Fruit fly (Drosophila melanogaster) whole organism, wandering third instar larva: Measurements from ENCODE around the gene Spec2.

Experiments
- Abd-B ChIP-seq: fragments of >200 bp; optimal IDR thresholded peaks from 2 replicates; lab custom pipeline; 2017; ENCODE audit warnings: missing biosample characterization, missing genetic modification characterization
- CG32264 ChIP-seq: fragments of 200-800 bp; sonication (Bioruptor generic); optimal IDR thresholded peaks from 2 replicates; lab custom pipeline; 2016; ENCODE audit warnings: missing biosample characterization, missing genetic modification characterization
- CG9705 ChIP-seq: fragments of 200-800 bp; sonication (Bioruptor generic); optimal IDR thresholded peaks from 2 replicates; lab custom pipeline; 2018; ENCODE audit warnings: missing biosample characterization, mild to moderate bottlenecking, missing genetic modification characterization
- Dfd ChIP-seq: fragments of >200 bp; optimal IDR thresholded peaks from 2 replicates; lab custom pipeline; 2017; ENCODE audit warnings: missing biosample characterization, missing genetic modification characterization
- Dif ChIP-seq: fragments of 200-275, 200-300 bp; sonication (Bioruptor generic); optimal IDR thresholded peaks from 2 replicates; lab custom pipeline; 2018; ENCODE audit warnings: missing biosample characterization, missing genetic modification characterization; ENCODE audit not compliant: partially characterized antibody
- GATAd ChIP-seq: sonication (Bioruptor generic); optimal IDR thresholded peaks from 2 replicates; lab custom pipeline; 2016; ENCODE audit warnings: missing biosample characterization, missing genetic modification characterization
- HLH106 ChIP-seq: fragments of 200-800 bp; optimal IDR thresholded peaks from 3 replicates; lab custom pipeline; 2019; ENCODE audit warnings: missing biosample characterization, mild to moderate bottlenecking, missing genetic modification characterization, moderate library complexity
- Hnf4 ChIP-seq: fragments of 200-800 bp; sonication (Bioruptor generic); optimal IDR thresholded peaks from 2 replicates; lab custom pipeline; 2016; ENCODE audit warnings: missing biosample characterization, mild to moderate bottlenecking, missing genetic modification characterization
- Hr78 ChIP-seq: fragments of >200 bp; optimal IDR thresholded peaks from 2 replicates; lab custom pipeline; 2017; ENCODE audit warnings: missing biosample characterization, missing genetic modification characterization
- Hr83 ChIP-seq: fragments of 200-300 bp; sonication (Bioruptor generic); optimal IDR thresholded peaks from 2 replicates; lab custom pipeline; 2016; ENCODE audit warnings: missing biosample characterization, mild to moderate bottlenecking, missing genetic modification characterization, moderate library complexity; ENCODE audit not compliant: poor library complexity, severe bottlenecking
- Jra ChIP-seq: sonication (Bioruptor generic); optimal IDR thresholded peaks from 2 replicates; lab custom pipeline; 2016; ENCODE audit warnings: missing biosample characterization, missing genetic modification characterization
- Mio ChIP-seq: sonication (Bioruptor generic); optimal IDR thresholded peaks from 2 replicates; lab custom pipeline; 2016; ENCODE audit warnings: missing biosample characterization, missing genetic modification characterization
- Myc ChIP-seq: fragments of >200 bp; optimal IDR thresholded peaks from 2 replicates; lab custom pipeline; 2017
- N ChIP-seq: fragments of >200 bp; optimal IDR thresholded peaks from 2 replicates; lab custom pipeline; 2018; ENCODE audit warnings: missing biosample characterization, missing external identifiers, missing genetic modification characterization
- OdsH ChIP-seq: fragments of 200-800 bp; sonication (Bioruptor generic); optimal IDR thresholded peaks from 2 replicates; lab custom pipeline; 2016; ENCODE audit warnings: missing biosample characterization, mild to moderate bottlenecking, missing genetic modification characterization
- Rel ChIP-seq, 2 experiments: fragments of 200-800 bp; sonication (Bioruptor generic) in 1 of 2; optimal IDR thresholded peaks; 2 replicates in 1 of 2; 3 replicates in 1 of 2; lab custom pipeline; 2016 to 2019; ENCODE audit warnings: mild to moderate bottlenecking in 2 of 2, missing biosample characterization in 2 of 2, missing genetic modification characterization in 2 of 2, moderate library complexity in 1 of 2
- Sp1 ChIP-seq: fragments of 200-800 bp; sonication (Bioruptor generic); optimal IDR thresholded peaks from 3 replicates; lab custom pipeline; 2019; ENCODE audit warnings: missing biosample characterization, mild to moderate bottlenecking, missing genetic modification characterization, moderate library complexity
- Vsx2 ChIP-seq: fragments of 200-300, 225-300 bp; sonication (Bioruptor generic); optimal IDR thresholded peaks from 2 replicates; lab custom pipeline; 2018; ENCODE audit warnings: missing biosample characterization, missing genetic modification characterization; ENCODE audit not compliant: partially characterized antibody
- br ChIP-seq: fragments of 200-800 bp; sonication (Bioruptor generic); optimal IDR thresholded peaks from 2 replicates; lab custom pipeline; 2016; ENCODE audit warnings: missing biosample characterization, missing genetic modification characterization
- brk ChIP-seq: fragments of 200-800 bp; sonication (Bioruptor generic); optimal IDR thresholded peaks from 2 replicates; lab custom pipeline; 2016; ENCODE audit warnings: missing biosample characterization, mild to moderate bottlenecking, missing genetic modification characterization
- dl ChIP-seq, 2 experiments: fragments of 175-275, 200-275 bp in 1 of 2; fragments of 200-275 bp in 1 of 2; sonication (Bioruptor generic); optimal IDR thresholded peaks; lab custom pipeline; 2018; ENCODE audit warnings: mild to moderate bottlenecking in 2 of 2, missing biosample characterization in 2 of 2, missing genetic modification characterization in 2 of 2, moderate library complexity in 2 of 2; ENCODE audit not compliant: partially characterized antibody in 2 of 2, insufficient read depth in 1 of 2
- dmrt93B ChIP-seq: fragments of 200-800 bp; sonication (Bioruptor generic); optimal IDR thresholded peaks from 2 replicates; lab custom pipeline; 2018; ENCODE audit warnings: missing biosample characterization, mild to moderate bottlenecking, missing genetic modification characterization
- dsf ChIP-seq: sonication (Bioruptor generic); optimal IDR thresholded peaks from 2 replicates; lab custom pipeline; 2016; ENCODE audit warnings: missing biosample characterization, missing genetic modification characterization, borderline replicate concordance
- ey ChIP-seq: fragments of 200-800 bp; sonication (Bioruptor generic); optimal IDR thresholded peaks from 2 replicates; lab custom pipeline; 2016; ENCODE audit warnings: missing biosample characterization, missing genetic modification characterization
- foxo ChIP-seq, 2 experiments: fragments of 200-800 bp; sonication (Bioruptor generic); optimal IDR thresholded peaks; 2 replicates in 1 of 2; 3 replicates in 1 of 2; lab custom pipeline; 2016 to 2017; ENCODE audit warnings: missing biosample characterization in 2 of 2, missing genetic modification characterization in 2 of 2
- fru ChIP-seq: fragments of 200-800 bp; sonication (Bioruptor generic); optimal IDR thresholded peaks from 3 replicates; lab custom pipeline; 2016; ENCODE audit warnings: missing biosample characterization, mild to moderate bottlenecking, missing genetic modification characterization
- h ChIP-seq: fragments of 200-800 bp; sonication (Bioruptor generic); optimal IDR thresholded peaks from 3 replicates; lab custom pipeline; 2016; ENCODE audit warnings: missing biosample characterization, mild to moderate bottlenecking, missing genetic modification characterization
- jim ChIP-seq: fragments of 175-275, 200-325 bp; sonication (Bioruptor generic); optimal IDR thresholded peaks from 2 replicates; lab custom pipeline; 2016; ENCODE audit warnings: missing biosample characterization, mild to moderate bottlenecking, missing genetic modification characterization
- lola ChIP-seq: fragments of >200 bp; optimal IDR thresholded peaks from 2 replicates; lab custom pipeline; 2017; ENCODE audit warnings: missing biosample characterization, missing genetic modification characterization
- pan ChIP-seq: fragments of >200 bp; optimal IDR thresholded peaks from 2 replicates; lab custom pipeline; 2017
- psq ChIP-seq: fragments of 200-800 bp; sonication (Bioruptor generic); optimal IDR thresholded peaks from 3 replicates; lab custom pipeline; 2017; ENCODE audit warnings: missing biosample characterization, mild to moderate bottlenecking, missing genetic modification characterization, moderate library complexity
- rgr ChIP-seq: fragments of 200-800 bp; sonication (Bioruptor generic); optimal IDR thresholded peaks from 3 replicates; lab custom pipeline; 2016; ENCODE audit warnings: missing biosample characterization, mild to moderate bottlenecking, missing genetic modification characterization
- sage ChIP-seq: fragments of 200-800 bp; sonication (Bioruptor generic); optimal IDR thresholded peaks from 2 replicates; lab custom pipeline; 2016; ENCODE audit warnings: missing biosample characterization, mild to moderate bottlenecking, missing genetic modification characterization
- sv ChIP-seq: fragments of 200-800 bp; sonication (Bioruptor generic); optimal IDR thresholded peaks from 3 replicates; lab custom pipeline; 2016; ENCODE audit warnings: missing biosample characterization, missing genetic modification characterization
- tai ChIP-seq: sonication (Bioruptor generic); optimal IDR thresholded peaks from 2 replicates; lab custom pipeline; 2016; ENCODE audit warnings: missing biosample characterization, missing genetic modification characterization
- usp ChIP-seq: fragments of >200 bp; optimal IDR thresholded peaks from 2 replicates; lab custom pipeline; 2017; ENCODE audit warnings: missing biosample characterization, missing genetic modification characterization
- woc ChIP-seq: sonication (Bioruptor generic); optimal IDR thresholded peaks from 2 replicates; lab custom pipeline; 2016; ENCODE audit warnings: missing biosample characterization, mild to moderate bottlenecking, missing genetic modification characterization

The Spec2 gene

dm6 chr3R:5622406-5622752 is 1.5 kb downstream of the Spec2 start:
- TF ChIP-seq Mio (GFP tag; lab: Kevin White, UChicago) (no peak), usp (GFP tag; lab: Kevin White, UChicago) (no peak), brk (no peak), GATAd (no peak), psq (GFP tag; lab: Kevin White, UChicago) (no peak), Dfd (GFP tag; lab: Kevin White, UChicago) (no peak), Abd-B (GFP tag; lab: Kevin White, UChicago) (no peak), Myc (lab: Kevin White, UChicago) (no peak), lola (no peak), Hr78 (GFP tag; lab: Kevin White, UChicago) (no peak), OdsH (GFP tag; lab: Kevin White, UChicago) (no peak), Hnf4 (GFP tag; lab: Kevin White, UChicago) (no peak), ey (GFP tag; lab: Kevin White, UChicago) (no peak), Sp1 (no peak)

dm6 chr3R:5621714-5622405 is 2.1 kb downstream of the Spec2 start:
- TF ChIP-seq Sp1 = no peak
- TF ChIP-seq Jra (GFP tag; lab: Kevin White, UChicago) = no peak
- no peak for TF ChIP-seq Rel (GFP tag; optimal IDR thresholded peaks at IDR 0.05; lab: Kevin White, UChicago)
- TF ChIP-seq Rel (tag; optimal IDR thresholded peaks at IDR 0.05; lab: Kevin White, UChicago) = peak; percentile 15
- TF ChIP-seq, all 38 proteins: peak for 1

dm6 chr3R:5620387-5620956 is 3.5 kb downstream of the Spec2 start:
- peak; percentile 71 for TF ChIP-seq h (GFP tag; lab: Kevin White, UChicago)
- TF ChIP-seq lola = no peak
- TF ChIP-seq GATAd = no peak
- no peak for TF ChIP-seq Vsx2
- no peak for TF ChIP-seq usp (GFP tag; lab: Kevin White, UChicago)
- no peak for TF ChIP-seq brk
- no peak for TF ChIP-seq tai (GFP tag; lab: Kevin White, UChicago)
- TF ChIP-seq psq (GFP tag; lab: Kevin White, UChicago) = peak; percentile 58
- peak; percentile 41 for TF ChIP-seq dmrt93B (GFP tag; lab: Kevin White, UChicago)
- TF ChIP-seq sage = no peak
- TF ChIP-seq rgr (GFP tag; lab: Kevin White, UChicago) = peak; percentile 72
- no peak for TF ChIP-seq N
- TF ChIP-seq dsf = no peak
- TF ChIP-seq Jra (GFP tag; lab: Kevin White, UChicago) = no peak
- peak; percentile 32 for TF ChIP-seq woc (GFP tag; lab: Kevin White, UChicago)
- TF ChIP-seq ey (GFP tag; lab: Kevin White, UChicago) = peak; percentile 67
- TF ChIP-seq jim (GFP tag; lab: Kevin White, UChicago) = no peak
- peak; percentile 60 for TF ChIP-seq Hr83
- no peak for TF ChIP-seq CG32264 (GFP tag; lab: Kevin White, UChicago)
- peak in 1 of 2 experiments; percentile 68 for TF ChIP-seq foxo (GFP tag; optimal IDR thresholded peaks at IDR 0.05; lab: Kevin White, UChicago)
- TF ChIP-seq Mio (GFP tag; lab: Kevin White, UChicago) = peak; percentile 3
- peak; percentile 8 for TF ChIP-seq br (GFP tag; lab: Kevin White, UChicago)
- TF ChIP-seq CG9705 (GFP tag; lab: Kevin White, UChicago) = no peak
- TF ChIP-seq dl (GFP tag; optimal IDR thresholded peaks at IDR 0.05; lab: Kevin White, UChicago; ENCODE audit: insufficient read depth in 1 of 2, partially characterized antibody in 2 of 2) = no peak
- no peak for TF ChIP-seq Rel (GFP tag; optimal IDR thresholded peaks at IDR 0.05; lab: Kevin White, UChicago)
- TF ChIP-seq Rel (tag; optimal IDR thresholded peaks at IDR 0.05; lab: Kevin White, UChicago) = no peak
- peak; percentile 22 for TF ChIP-seq Hnf4 (GFP tag; lab: Kevin White, UChicago)
- no peak for TF ChIP-seq Hr78 (GFP tag; lab: Kevin White, UChicago)
- TF ChIP-seq fru = peak; percentile 67
- peak; percentile 60 for TF ChIP-seq sv (GFP tag; lab: Kevin White, UChicago)
- TF ChIP-seq OdsH (GFP tag; lab: Kevin White, UChicago) = peak; percentile 59
- TF ChIP-seq Dif (GFP tag; lab: Kevin White, UChicago) = no peak
- TF ChIP-seq pan (lab: Kevin White, UChicago) = no peak
- peak; percentile 50 for TF ChIP-seq Sp1
- no peak for TF ChIP-seq Abd-B (GFP tag; lab: Kevin White, UChicago)
- no peak for TF ChIP-seq Myc (lab: Kevin White, UChicago)
- no peak for TF ChIP-seq Dfd (GFP tag; lab: Kevin White, UChicago)
- peak; percentile 38 for TF ChIP-seq HLH106 (tag; lab: Kevin White, UChicago)
